Worm (Caenorhabditis elegans): ENCODE data around the gene coq-3.

DNA sequence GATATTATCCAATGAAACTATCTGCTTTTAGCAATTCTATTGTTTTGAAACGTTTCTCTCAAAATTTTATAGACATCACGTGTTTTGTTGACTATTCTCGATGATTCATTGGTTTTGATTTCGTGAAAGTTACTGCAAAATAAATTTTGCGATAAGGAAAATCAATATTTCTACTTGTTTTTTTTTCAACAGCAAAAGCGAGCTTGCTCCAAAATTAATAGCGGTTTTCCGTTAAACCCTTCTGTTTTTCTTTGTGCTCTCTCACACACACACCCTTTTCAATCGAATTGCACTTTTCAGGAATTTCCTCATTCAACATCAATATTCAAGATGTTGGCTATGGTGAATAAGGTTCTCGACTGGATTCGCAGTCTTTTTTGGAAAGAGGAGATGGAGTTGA, 1.7 kb upstream of the coq-3 start, which contains the start of gene arl-8:
- TF ChIP-seq ets-7 (tag; optimal IDR thresholded peaks at IDR 0.05), result no peak
- no peak for TF ChIP-seq tra-4 (tag; optimal IDR thresholded peaks at IDR 0.05)
- TF ChIP-seq ama-1 (optimal IDR thresholded peaks at IDR 0.05), result no peak
- TF ChIP-seq sea-1 (GFP tag; conservative IDR thresholded peaks at IDR 0.05), result no peak
- TF ChIP-seq aly-1 (tag; optimal IDR thresholded peaks at IDR 0.05), result no peak
- TF ChIP-seq hnd-1 (tag; optimal IDR thresholded peaks at IDR 0.05), result no peak
- TF ChIP-seq ceh-36 (tag; optimal IDR thresholded peaks at IDR 0.05), result no peak
